Worm (Caenorhabditis elegans) whole organism, L1 larva: ENCODE measurements around the gene T04F3.3.

Experiments
- C04F5.9 ChIP-seq: sonication (generic microtip); optimal IDR thresholded peaks from 2 replicates; lab custom pipeline; 2016; ENCODE audit warnings: missing genetic modification characterization, missing compliant biosample characterization
- C16A3.4 ChIP-seq: fragments of 150-350 bp; optimal IDR thresholded peaks from 2 replicates; lab custom pipeline; 2014; ENCODE audit warnings: missing biosample characterization, missing genetic modification characterization
- F16B12.6 ChIP-seq: fragments of 150-350 bp; optimal IDR thresholded peaks from 2 replicates; lab custom pipeline; 2014; ENCODE audit warnings: missing biosample characterization, missing genetic modification characterization
- aha-1 ChIP-seq: fragments of 150-350 bp; optimal IDR thresholded peaks from 2 replicates; lab custom pipeline; 2014; ENCODE audit warnings: missing biosample characterization, missing genetic modification characterization
- ama-1 ChIP-seq: fragments of 150-350 bp; optimal IDR thresholded peaks from 2 replicates; lab custom pipeline; 2014
- blmp-1 ChIP-seq: fragments of 150-350 bp; optimal IDR thresholded peaks from 2 replicates; lab custom pipeline; 2014; ENCODE audit warnings: missing biosample characterization, missing genetic modification characterization
- ceh-63 ChIP-seq: fragments of 200-800 bp; sonication (Bioruptor generic); optimal IDR thresholded peaks from 2 replicates; lab custom pipeline; 2018; ENCODE audit warnings: mild to moderate bottlenecking, missing genetic modification characterization, missing compliant biosample characterization
- ceh-82 ChIP-seq, 3 experiments: fragments of 150-350 bp in 1 of 3; sonication (generic microtip) in 2 of 3; optimal IDR thresholded peaks; 2 replicates each; lab custom pipeline; 2014 to 2017; ENCODE audit warnings: missing biosample characterization in 3 of 3, missing genetic modification characterization in 3 of 3
- dpl-1 ChIP-seq, 3 experiments: fragments of 150-350 bp in 2 of 3; sonication (generic microtip) in 1 of 3; optimal IDR thresholded peaks; 2 replicates each; lab custom pipeline; 2014 to 2017; ENCODE audit warnings: missing biosample characterization in 3 of 3, missing genetic modification characterization in 3 of 3, missing genetic modification reagents in 3 of 3
- dsc-1 ChIP-seq: sonication (generic microtip); optimal IDR thresholded peaks from 2 replicates; lab custom pipeline; 2016; ENCODE audit warnings: mild to moderate bottlenecking, missing genetic modification characterization, missing compliant biosample characterization
- efl-1 ChIP-seq, 4 experiments: fragments of 150-350 bp; optimal IDR thresholded peaks in 3 of 4; peaks in 1 of 4; 1 replicate in 1 of 4; 2 replicates in 3 of 4; lab custom pipeline; 2014; ENCODE audit warnings: missing biosample characterization in 2 of 4, missing genetic modification characterization in 2 of 4, missing genetic modification reagents in 2 of 4
- elt-2 ChIP-seq: sonication (generic microtip); optimal IDR thresholded peaks from 2 replicates; lab custom pipeline; 2016; ENCODE audit warnings: missing genetic modification characterization, mild to moderate bottlenecking, inconsistent platforms, missing compliant biosample characterization, missing genetic modification reagents
- elt-3 ChIP-seq, 6 experiments: fragments of 150-350 bp in 1 of 6; sonication (generic microtip); optimal IDR thresholded peaks; 2 replicates each; lab custom pipeline; 2017 to 2018; ENCODE audit warnings: missing biosample characterization in 6 of 6, missing genetic modification characterization in 6 of 6, inconsistent platforms in 1 of 6
- ets-5 ChIP-seq: fragments of 200-800 bp; sonication (Bioruptor generic); IDR thresholded peaks from 2 replicates; pipeline ENCODE4 v1.3.6; 2022; ENCODE audit warnings: missing genetic modification characterization, missing compliant biosample characterization
- fkh-10 ChIP-seq: sonication (generic microtip); optimal IDR thresholded peaks from 2 replicates; lab custom pipeline; 2017; ENCODE audit warnings: missing biosample characterization, missing genetic modification reagents, missing genetic modification characterization
- fkh-4 ChIP-seq: sonication (generic microtip); optimal IDR thresholded peaks from 2 replicates; lab custom pipeline; 2016; ENCODE audit warnings: missing compliant biosample characterization, missing genetic modification characterization, borderline replicate concordance
- fkh-8 ChIP-seq: sonication (generic microtip); optimal IDR thresholded peaks from 2 replicates; lab custom pipeline; 2016; ENCODE audit warnings: mild to moderate bottlenecking, missing genetic modification characterization, missing compliant biosample characterization
- fos-1 ChIP-seq: fragments of 150-350 bp; optimal IDR thresholded peaks from 2 replicates; lab custom pipeline; 2014; ENCODE audit warnings: missing biosample characterization, missing genetic modification characterization
- grh-1 ChIP-seq: fragments of 200-800 bp; sonication (Bioruptor generic); IDR thresholded peaks from 2 replicates; pipeline ENCODE4 v1.3.6; 2022; ENCODE audit warnings: missing genetic modification reagents, missing genetic modification characterization, missing compliant biosample characterization
- hlh-4 ChIP-seq: sonication (generic microtip); optimal IDR thresholded peaks from 2 replicates; lab custom pipeline; 2016; ENCODE audit warnings: mild to moderate bottlenecking, missing genetic modification characterization, missing compliant biosample characterization
- hpl-2 ChIP-seq: fragments of 150-350 bp; optimal IDR thresholded peaks from 2 replicates; lab custom pipeline; 2014; ENCODE audit warnings: missing biosample characterization, missing genetic modification reagents, missing genetic modification characterization
- jun-1 ChIP-seq: fragments of 150-350 bp; optimal IDR thresholded peaks from 2 replicates; lab custom pipeline; 2014; ENCODE audit warnings: missing biosample characterization, missing genetic modification reagents, missing genetic modification characterization
- lin-13 ChIP-seq: fragments of 150-350 bp; optimal IDR thresholded peaks from 2 replicates; lab custom pipeline; 2014; ENCODE audit warnings: missing biosample characterization, missing genetic modification reagents, missing genetic modification characterization
- lin-15B ChIP-seq: fragments of 150-350 bp; sonication (generic microtip); optimal IDR thresholded peaks from 3 replicates; lab custom pipeline; 2014; ENCODE audit warnings: missing biosample characterization, missing genetic modification characterization
- lin-39 ChIP-seq: fragments of 150-350 bp; optimal IDR thresholded peaks from 2 replicates; lab custom pipeline; 2014; ENCODE audit warnings: missing biosample characterization, missing genetic modification reagents, missing genetic modification characterization
- mab-9 ChIP-seq: fragments of 200-800 bp; sonication (Bioruptor generic); IDR thresholded peaks from 2 replicates; pipeline ENCODE4 v1.3.6; 2022; ENCODE audit warnings: missing genetic modification reagents, missing genetic modification characterization, missing compliant biosample characterization
- mdl-1 ChIP-seq, 2 experiments: fragments of 150-350 bp; optimal IDR thresholded peaks; 2 replicates each; lab custom pipeline; 2014 to 2017; ENCODE audit warnings: missing biosample characterization in 2 of 2, missing genetic modification characterization in 2 of 2, inconsistent platforms in 1 of 2
- mef-2 ChIP-seq: fragments of 150-350 bp; optimal IDR thresholded peaks from 2 replicates; lab custom pipeline; 2014; ENCODE audit warnings: missing biosample characterization, missing genetic modification characterization
- nhr-11 ChIP-seq: fragments of 150-350 bp; optimal IDR thresholded peaks from 2 replicates; lab custom pipeline; 2014; ENCODE audit warnings: missing biosample characterization, missing genetic modification characterization
- nhr-12 ChIP-seq: sonication (generic microtip); optimal IDR thresholded peaks from 2 replicates; lab custom pipeline; 2017; ENCODE audit warnings: missing biosample characterization, missing genetic modification characterization
- nhr-19 ChIP-seq: fragments of 200-800 bp; sonication (Bioruptor generic); conservative IDR thresholded peaks from 2 replicates; pipeline ENCODE4 v1.3.6; 2022; ENCODE audit warnings: missing genetic modification characterization, missing compliant biosample characterization
- nhr-20 ChIP-seq: sonication (generic microtip); optimal IDR thresholded peaks from 2 replicates; lab custom pipeline; 2016; ENCODE audit warnings: mild to moderate bottlenecking, missing genetic modification characterization, missing compliant biosample characterization
- nhr-28 ChIP-seq: fragments of 150-350 bp; optimal IDR thresholded peaks from 2 replicates; lab custom pipeline; 2014; ENCODE audit warnings: missing biosample characterization, missing genetic modification characterization
- nhr-47 ChIP-seq: sonication (generic microtip); optimal IDR thresholded peaks from 2 replicates; lab custom pipeline; 2016; ENCODE audit warnings: mild to moderate bottlenecking, missing genetic modification characterization, moderate library complexity, missing compliant biosample characterization
- nhr-71 ChIP-seq: sonication (generic microtip); optimal IDR thresholded peaks from 2 replicates; lab custom pipeline; 2016; ENCODE audit warnings: mild to moderate bottlenecking, missing genetic modification characterization, moderate library complexity, missing compliant biosample characterization
- nhr-76 ChIP-seq: sonication (generic microtip); optimal IDR thresholded peaks from 2 replicates; lab custom pipeline; 2017; ENCODE audit warnings: missing biosample characterization, missing genetic modification characterization
- nhr-77 ChIP-seq: fragments of 150-350 bp; optimal IDR thresholded peaks from 2 replicates; lab custom pipeline; 2014; ENCODE audit warnings: missing biosample characterization, missing genetic modification characterization
- nhr-84 ChIP-seq: sonication (generic microtip); optimal IDR thresholded peaks from 2 replicates; lab custom pipeline; 2017; ENCODE audit warnings: missing biosample characterization, missing genetic modification characterization
- nhr-85 ChIP-seq: sonication (generic microtip); peaks from one replicate; lab custom pipeline; 2016; ENCODE audit warnings: missing genetic modification characterization, inconsistent platforms, missing compliant biosample characterization
- nhr-90 ChIP-seq: sonication (generic microtip); optimal IDR thresholded peaks from 2 replicates; lab custom pipeline; 2016; ENCODE audit warnings: mild to moderate bottlenecking, missing genetic modification characterization, missing compliant biosample characterization; ENCODE audit not compliant: poor library complexity
- pax-3 ChIP-seq: fragments of 200-800 bp; sonication (Bioruptor generic); optimal IDR thresholded peaks from 2 replicates; lab custom pipeline; 2018; ENCODE audit warnings: mild to moderate bottlenecking, missing genetic modification characterization, moderate library complexity, missing compliant biosample characterization
- pqm-1 ChIP-seq: sonication (generic microtip); optimal IDR thresholded peaks from 3 replicates; lab custom pipeline; 2017; ENCODE audit warnings: missing biosample characterization, missing genetic modification characterization
- skn-1 ChIP-seq: fragments of 150-350 bp; optimal IDR thresholded peaks from 2 replicates; lab custom pipeline; 2014; ENCODE audit warnings: missing biosample characterization, missing genetic modification characterization
- snu-23 ChIP-seq: sonication (generic microtip); optimal IDR thresholded peaks from 2 replicates; lab custom pipeline; 2016; ENCODE audit warnings: missing genetic modification characterization, missing compliant biosample characterization
- sptf-1 ChIP-seq: fragments of 150-350 bp; optimal IDR thresholded peaks from 2 replicates; lab custom pipeline; 2014; ENCODE audit warnings: missing biosample characterization, missing genetic modification characterization
- swsn-7 ChIP-seq: sonication (generic microtip); optimal IDR thresholded peaks from 2 replicates; lab custom pipeline; 2016; ENCODE audit warnings: missing genetic modification characterization, missing compliant biosample characterization
- tlp-1 ChIP-seq: fragments of 150-350 bp; optimal IDR thresholded peaks from 2 replicates; lab custom pipeline; 2014; ENCODE audit warnings: missing biosample characterization, missing genetic modification characterization
- unc-86 ChIP-seq: sonication (generic microtip); optimal IDR thresholded peaks from 2 replicates; lab custom pipeline; 2016; ENCODE audit warnings: missing genetic modification characterization, missing compliant biosample characterization
- unc-98 ChIP-seq: fragments of 200-800 bp; sonication (Bioruptor generic); IDR thresholded peaks from 2 replicates; pipeline ENCODE4 v1.3.6; 2022; ENCODE audit warnings: missing genetic modification characterization, missing compliant biosample characterization
- vab-15 ChIP-seq: sonication (generic microtip); optimal IDR thresholded peaks from 2 replicates; lab custom pipeline; 2017; ENCODE audit warnings: missing genotype, mild to moderate bottlenecking, missing genetic modification characterization, missing compliant biosample characterization
- zag-1 ChIP-seq: fragments of 150-350 bp; optimal IDR thresholded peaks from 2 replicates; lab custom pipeline; 2014; ENCODE audit warnings: missing biosample characterization, missing genetic modification characterization
- ztf-4 ChIP-seq: fragments of 150-350 bp; optimal IDR thresholded peaks from 2 replicates; lab custom pipeline; 2014; ENCODE audit warnings: missing biosample characterization, missing genetic modification characterization

T04F3.3 gene

DNA sequence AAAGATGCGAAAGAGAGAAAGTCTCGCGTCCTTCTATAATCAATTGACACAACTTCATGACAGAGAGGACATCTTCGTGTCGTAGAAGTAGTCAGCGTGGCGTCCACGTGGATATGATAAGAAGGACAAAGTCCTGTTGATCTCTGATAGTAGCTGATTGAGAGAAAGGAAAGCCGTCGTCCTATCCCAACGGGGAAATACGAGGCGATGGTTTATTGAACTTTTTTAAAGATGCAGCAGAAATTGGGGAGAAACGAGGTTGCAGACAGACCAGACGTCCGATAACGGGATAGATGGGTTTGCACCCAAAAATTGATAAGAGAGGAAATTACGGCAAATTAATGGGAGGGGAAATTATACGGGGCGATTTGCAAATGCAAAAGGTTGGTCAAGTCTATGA, 43.8 kb downstream of the T04F3.3 start (continued):
- TF ChIP-seq hpl-2 (GFP tag; lab: Kevin White, UChicago) (no peak), tlp-1 (no peak), F16B12.6 (no peak), unc-98 (GFP tag; lab: Robert Waterston, UW) (no peak), grh-1 (GFP tag; lab: Robert Waterston, UW) (peak; percentile 86), nhr-11 (no peak), ceh-82 (tag; optimal IDR thresholded peaks at IDR 0.05; lab: Kevin White, UChicago) (no peak), dsc-1 (tag; lab: Kevin White, UChicago) (no peak), jun-1 (tag; lab: Kevin White, UChicago) (peak; percentile 27), mab-9 (GFP tag; lab: Robert Waterston, UW) (no peak), fkh-4 (no peak), sptf-1 (tag; lab: Kevin White, UChicago) (no peak), fkh-10 (GFP tag; lab: Kevin White, UChicago) (no peak), fos-1 (tag; lab: Kevin White, UChicago) (no peak), pax-3 (tag; lab: Kevin White, UChicago) (no peak), nhr-12 (no peak), mdl-1 (tag; optimal IDR thresholded peaks at IDR 0.05; lab: Kevin White, UChicago) (peak; percentile 23 to 98), vab-15 (tag; lab: Kevin White, UChicago) (no peak), elt-3 (tag; optimal IDR thresholded peaks at IDR 0.05; lab: Kevin White, UChicago) (peak; percentile 84 to 100 (median 98)), aha-1 (tag; lab: Kevin White, UChicago) (no peak), nhr-90 (tag; lab: Kevin White, UChicago) (peak; percentile 89), ama-1 (no peak), efl-1 (optimal IDR thresholded peaks at IDR 0.05; lab: Kevin White, UChicago) (no peak), efl-1 (GFP tag; optimal IDR thresholded peaks at IDR 0.05 in 1 of 2; lab: Kevin White, UChicago) (peak in 1 of 2 experiments; percentile 1), blmp-1 (tag; lab: Kevin White, UChicago) (peak; percentile 98), dpl-1 (GFP tag; optimal IDR thresholded peaks at IDR 0.05; lab: Kevin White, UChicago) (peak in 1 of 3 experiments; percentile 22), nhr-19 (GFP tag; lab: Robert Waterston, UW) (peak; percentile 81), nhr-20 (tag; lab: Kevin White, UChicago) (peak; percentile 95), zag-1 (tag; lab: Kevin White, UChicago) (no peak), snu-23 (GFP tag; lab: Kevin White, UChicago) (peak; percentile 77), nhr-28 (tag; lab: Kevin White, UChicago) (no peak), nhr-76 (no peak), lin-39 (tag; lab: Kevin White, UChicago) (no peak), nhr-84 (tag; lab: Kevin White, UChicago) (no peak), ztf-4 (tag; lab: Kevin White, UChicago) (peak; percentile 55), swsn-7 (tag; lab: Kevin White, UChicago) (peak; percentile 19), C16A3.4 (tag; lab: Kevin White, UChicago) (peak; percentile 48), ets-5 (GFP tag; lab: Robert Waterston, UW) (no peak), skn-1 (tag; lab: Kevin White, UChicago) (no peak), hlh-4 (tag; lab: Kevin White, UChicago) (no peak)

ce11 chrV:11803518-11803994, 44.8 kb downstream of the T04F3.3 start:
- TF ChIP-seq lin-13 (GFP tag; lab: Kevin White, UChicago) (no peak), ama-1 (no peak), ceh-63 (GFP tag; lab: Kevin White, UChicago) (no peak), nhr-85 (tag; lab: Kevin White, UChicago) (peak; percentile 95), nhr-84 (tag; lab: Kevin White, UChicago) (no peak), fos-1 (tag; lab: Kevin White, UChicago) (no peak), ets-5 (GFP tag; lab: Robert Waterston, UW) (no peak), zag-1 (tag; lab: Kevin White, UChicago) (no peak), pqm-1 (tag; lab: Kevin White, UChicago) (no peak), nhr-71 (tag; lab: Kevin White, UChicago) (peak; percentile 85), snu-23 (GFP tag; lab: Kevin White, UChicago) (peak; percentile 40), efl-1 (optimal IDR thresholded peaks at IDR 0.05; lab: Kevin White, UChicago) (no peak), efl-1 (GFP tag; optimal IDR thresholded peaks at IDR 0.05 in 1 of 2; lab: Kevin White, UChicago) (peak in 1 of 2 experiments; percentile 79), blmp-1 (tag; lab: Kevin White, UChicago) (peak; percentile 85), C04F5.9 (no peak), lin-15B (tag; lab: Kevin White, UChicago) (no peak), nhr-77 (tag; lab: Kevin White, UChicago) (no peak), jun-1 (tag; lab: Kevin White, UChicago) (no peak), elt-2 (no peak), fkh-8 (tag; lab: Kevin White, UChicago) (no peak), mef-2 (tag; lab: Kevin White, UChicago) (no peak), unc-86 (tag; lab: Kevin White, UChicago) (no peak), hpl-2 (GFP tag; lab: Kevin White, UChicago) (no peak), nhr-47 (tag; lab: Kevin White, UChicago) (peak; percentile 49), hlh-4 (tag; lab: Kevin White, UChicago) (no peak)
